Worm (Caenorhabditis elegans) whole organism, young adult: ENCODE measurements around the gene otub-4.

ENCODE experiments used
- B0035.1 ChIP-seq: sonication (generic microtip); optimal IDR thresholded peaks from 2 replicates; lab custom pipeline; 2016; ENCODE audit warnings: missing genetic modification characterization, mild to moderate bottlenecking, missing compliant biosample characterization, missing genotype, missing genetic modification reagents
- C17E4.6 ChIP-seq: fragments of 200-800 bp; sonication (Bioruptor generic); IDR thresholded peaks from 2 replicates; pipeline ENCODE4 v1.3.6; 2022; ENCODE audit warnings: missing genetic modification reagents, missing genetic modification characterization, missing compliant biosample characterization
- F39B2.1 ChIP-seq: fragments of 200-800 bp; sonication (Bioruptor generic); IDR thresholded peaks from 2 replicates; pipeline ENCODE4 v1.3.6; 2022; ENCODE audit warnings: missing genetic modification reagents, missing genetic modification characterization, missing compliant biosample characterization
- T26A5.8 ChIP-seq: sonication (generic microtip); optimal IDR thresholded peaks from 2 replicates; lab custom pipeline; 2016; ENCODE audit warnings: missing genetic modification characterization, missing compliant biosample characterization
- ZK185.1 ChIP-seq: sonication (generic microtip); optimal IDR thresholded peaks from 2 replicates; lab custom pipeline; 2016; ENCODE audit warnings: mild to moderate bottlenecking, missing genetic modification characterization, missing compliant biosample characterization; ENCODE audit not compliant: poor library complexity, severe bottlenecking
- athp-1 ChIP-seq: sonication (generic microtip); optimal IDR thresholded peaks from 2 replicates; lab custom pipeline; 2017; ENCODE audit warnings: mild to moderate bottlenecking, missing genetic modification characterization, missing compliant biosample characterization
- bed-2 ChIP-seq: fragments of 200-800 bp; sonication (Bioruptor generic); IDR thresholded peaks from 2 replicates; pipeline ENCODE4 v1.3.6; 2022; ENCODE audit warnings: missing genetic modification reagents, missing genetic modification characterization, missing compliant biosample characterization
- ccch-3 ChIP-seq: fragments of 200-800 bp; sonication (Bioruptor generic); optimal IDR thresholded peaks from 2 replicates; lab custom pipeline; 2018; ENCODE audit warnings: mild to moderate bottlenecking, missing genetic modification characterization, missing compliant biosample characterization
- cebp-1 ChIP-seq, 2 experiments: fragments of 200-800 bp in 1 of 2; sonication (Bioruptor generic) in 1 of 2; sonication (generic microtip) in 1 of 2; IDR thresholded peaks in 1 of 2; optimal IDR thresholded peaks in 1 of 2; 2 replicates each; pipeline versions ENCODE4 v1.3.6 to Lab custom; 2017 to 2022; ENCODE audit warnings: missing compliant biosample characterization in 2 of 2, missing genetic modification characterization in 2 of 2, mild to moderate bottlenecking in 1 of 2, missing genetic modification reagents in 1 of 2, moderate library complexity in 1 of 2
- cebp-2 ChIP-seq: fragments of 200-800 bp; sonication (Bioruptor generic); IDR thresholded peaks from 2 replicates; pipeline ENCODE4 v1.3.6; 2022; ENCODE audit warnings: missing genetic modification characterization, missing compliant biosample characterization
- ceh-27 ChIP-seq: fragments of 200-800 bp; sonication (Bioruptor generic); optimal IDR thresholded peaks from 2 replicates; lab custom pipeline; 2018; ENCODE audit warnings: mild to moderate bottlenecking, missing genetic modification characterization, moderate library complexity, missing compliant biosample characterization
- ceh-58 ChIP-seq: fragments of 200-800 bp; sonication (Bioruptor generic); IDR thresholded peaks from 2 replicates; pipeline ENCODE4 v1.3.6; 2022; ENCODE audit warnings: missing genetic modification characterization, missing compliant biosample characterization
- ceh-79 ChIP-seq: sonication (generic microtip); optimal IDR thresholded peaks from 2 replicates; lab custom pipeline; 2017; ENCODE audit warnings: mild to moderate bottlenecking, missing genetic modification characterization, missing compliant biosample characterization
- die-1 ChIP-seq: sonication (generic microtip); optimal IDR thresholded peaks from 2 replicates; lab custom pipeline; 2016; ENCODE audit warnings: missing genotype, mild to moderate bottlenecking, missing genetic modification characterization, missing compliant biosample characterization
- dox-1 ChIP-seq: fragments of 200-800 bp; sonication (Bioruptor generic); IDR thresholded peaks from 2 replicates; pipeline ENCODE4 v1.3.6; 2022; ENCODE audit warnings: missing genetic modification reagents, missing genetic modification characterization, missing compliant biosample characterization
- dpff-1 ChIP-seq: sonication (generic microtip); optimal IDR thresholded peaks from 2 replicates; lab custom pipeline; 2017; ENCODE audit warnings: mild to moderate bottlenecking, missing genetic modification characterization, missing compliant biosample characterization
- dpl-1 ChIP-seq: fragments of 150-350 bp; optimal IDR thresholded peaks from 2 replicates; lab custom pipeline; 2014; ENCODE audit warnings: missing biosample characterization, missing genetic modification reagents, missing genetic modification characterization
- efl-1 ChIP-seq: fragments of 150-350 bp; optimal IDR thresholded peaks from 2 replicates; lab custom pipeline; 2014; ENCODE audit warnings: missing biosample characterization, missing genetic modification reagents, missing genetic modification characterization
- egrh-3 ChIP-seq: fragments of 200-800 bp; sonication (Bioruptor generic); IDR thresholded peaks from 2 replicates; pipeline ENCODE4 v1.3.6; 2022; ENCODE audit warnings: missing genetic modification reagents, missing genetic modification characterization, missing compliant biosample characterization
- hlh-12 ChIP-seq: sonication (generic microtip); optimal IDR thresholded peaks from 2 replicates; lab custom pipeline; 2016; ENCODE audit warnings: missing genetic modification characterization, missing compliant biosample characterization
- hlh-26 ChIP-seq: fragments of 200-800 bp; sonication (Bioruptor generic); conservative IDR thresholded peaks from 2 replicates; pipeline ENCODE4 v1.3.6; 2022; ENCODE audit warnings: missing genetic modification reagents, missing genetic modification characterization, missing compliant biosample characterization
- hmg-1.2 ChIP-seq: fragments of 200-800 bp; sonication (Bioruptor generic); IDR thresholded peaks from 2 replicates; pipeline ENCODE4 v1.3.6; 2022; ENCODE audit warnings: missing genetic modification reagents, missing genetic modification characterization, missing compliant biosample characterization
- let-526 ChIP-seq: fragments of 200-800 bp; sonication (Bioruptor generic); IDR thresholded peaks from 2 replicates; pipeline ENCODE4 v1.3.6; 2022; ENCODE audit warnings: missing genetic modification reagents, missing genetic modification characterization, missing compliant biosample characterization
- let-607 ChIP-seq, 2 experiments: fragments of 200-800 bp in 1 of 2; sonication (Bioruptor generic) in 1 of 2; sonication (generic microtip) in 1 of 2; optimal IDR thresholded peaks; 2 replicates each; lab custom pipeline; 2016 to 2018; ENCODE audit warnings: mild to moderate bottlenecking in 2 of 2, missing compliant biosample characterization in 2 of 2, missing genetic modification characterization in 2 of 2, moderate library complexity in 2 of 2, missing genotype in 1 of 2
- lin-35 ChIP-seq, 3 experiments: fragments of 150-350 bp in 2 of 3; sonication (generic microtip) in 1 of 3; optimal IDR thresholded peaks; 2 replicates each; lab custom pipeline; 2014 to 2018; ENCODE audit warnings: missing biosample characterization in 3 of 3, missing genetic modification characterization in 3 of 3, missing genetic modification reagents in 3 of 3
- lin-54 ChIP-seq: fragments of 200-800 bp; sonication (Bioruptor generic); optimal IDR thresholded peaks from 2 replicates; lab custom pipeline; 2018; ENCODE audit warnings: mild to moderate bottlenecking, missing genetic modification characterization, missing compliant biosample characterization
- lsl-1 ChIP-seq: fragments of 200-800 bp; sonication (Bioruptor generic); optimal IDR thresholded peaks from 2 replicates; lab custom pipeline; 2018; ENCODE audit warnings: mild to moderate bottlenecking, missing genetic modification characterization, moderate library complexity, missing compliant biosample characterization
- mcd-1 ChIP-seq: fragments of 200-800 bp; sonication (Bioruptor generic); IDR thresholded peaks from 2 replicates; pipeline ENCODE4 v1.3.6; 2022; ENCODE audit warnings: missing genetic modification reagents, missing genetic modification characterization, missing compliant biosample characterization
- nhr-120 ChIP-seq: fragments of 200-800 bp; sonication (Bioruptor generic); IDR thresholded peaks from 2 replicates; pipeline ENCODE4 v1.3.6; 2022; ENCODE audit warnings: missing genetic modification characterization, missing compliant biosample characterization
- nhr-179 ChIP-seq: sonication (generic microtip); optimal IDR thresholded peaks from 2 replicates; lab custom pipeline; 2016; ENCODE audit warnings: mild to moderate bottlenecking, missing genetic modification characterization, missing compliant biosample characterization
- repo-1 ChIP-seq: sonication (generic microtip); optimal IDR thresholded peaks from 2 replicates; lab custom pipeline; 2017; ENCODE audit warnings: mild to moderate bottlenecking, missing genetic modification characterization, missing compliant biosample characterization
- sdz-38 ChIP-seq: sonication (generic microtip); optimal IDR thresholded peaks from 2 replicates; lab custom pipeline; 2016; ENCODE audit warnings: missing genotype, missing genetic modification characterization, missing compliant biosample characterization
- snpc-1.3 ChIP-seq: sonication (generic microtip); optimal IDR thresholded peaks from 2 replicates; lab custom pipeline; 2017; ENCODE audit warnings: missing genetic modification characterization, mild to moderate bottlenecking, missing compliant biosample characterization, antibody characterized with exemption, moderate library complexity, missing genotype, missing genetic modification reagents; ENCODE audit not compliant: insufficient read depth
- somi-1 ChIP-seq: fragments of 200-800 bp; sonication (Bioruptor generic); optimal IDR thresholded peaks from 2 replicates; lab custom pipeline; 2018; ENCODE audit warnings: mild to moderate bottlenecking, missing genetic modification characterization, missing compliant biosample characterization
- tbp1 ChIP-seq: fragments of 200-800 bp; sonication (Bioruptor generic); optimal IDR thresholded peaks from 2 replicates; lab custom pipeline; 2018; ENCODE audit warnings: mild to moderate bottlenecking, missing genetic modification characterization, missing compliant biosample characterization
- xnd-1 ChIP-seq: sonication (generic microtip); optimal IDR thresholded peaks from 2 replicates; lab custom pipeline; 2016; ENCODE audit warnings: missing genotype, missing genetic modification reagents, missing genetic modification characterization, missing compliant biosample characterization
- zfh-2 ChIP-seq: fragments of 200-800 bp; sonication (Bioruptor generic); conservative IDR thresholded peaks from 2 replicates; pipeline ENCODE4 v1.3.6; 2022; ENCODE audit warnings: missing genetic modification reagents, missing genetic modification characterization, missing compliant biosample characterization
- ztf-22 ChIP-seq: fragments of 200-800 bp; sonication (Bioruptor generic); optimal IDR thresholded peaks from 2 replicates; lab custom pipeline; 2018; ENCODE audit warnings: mild to moderate bottlenecking, missing genetic modification characterization, moderate library complexity, missing compliant biosample characterization
- ztf-25 ChIP-seq: fragments of 200-800 bp; sonication (Bioruptor generic); IDR thresholded peaks from 2 replicates; pipeline ENCODE4 v1.3.6; 2022; ENCODE audit warnings: missing genetic modification reagents, missing genetic modification characterization, missing compliant biosample characterization
- ztf-6 ChIP-seq: fragments of 200-800 bp; sonication (Bioruptor generic); IDR thresholded peaks from 2 replicates; pipeline ENCODE4 v1.3.6; 2022; ENCODE audit warnings: missing genetic modification reagents, missing genetic modification characterization, missing compliant biosample characterization

The otub-4 gene

ce11 chrIV:3399015-3399722 is 21.2 kb upstream of the otub-4 start, which contains the start of the genes dyf-3 and pdhb-1:
TSS of gene dyf-3 (minus strand) at chrIV:3399231.
TSS of gene pdhb-1 (plus strand) at chrIV:3399672.
- TF ChIP-seq athp-1, result no peak
- peak; percentile 10 for TF ChIP-seq tbp1
- TF ChIP-seq T26A5.8, result no peak
- peak; percentile 78 for TF ChIP-seq lsl-1 (GFP tag; lab: Kevin White, UChicago)
- no peak for TF ChIP-seq C17E4.6
- TF ChIP-seq dpff-1 (tag; lab: Kevin White, UChicago), result no peak
- TF ChIP-seq let-607 (tag; optimal IDR thresholded peaks at IDR 0.05; lab: Kevin White, UChicago), result no peak
- TF ChIP-seq ceh-79 (tag; lab: Kevin White, UChicago), result no peak
- peak; percentile 65 for TF ChIP-seq mcd-1
- peak; percentile 34 for TF ChIP-seq efl-1 (GFP tag; lab: Kevin White, UChicago)
- peak; percentile 25 for TF ChIP-seq dpl-1 (GFP tag; lab: Kevin White, UChicago)
- peak; percentile 25; the same call in 1 of the 2 replicates for TF ChIP-seq hmg-1.2
- no peak for TF ChIP-seq F39B2.1 (GFP tag; lab: Robert Waterston, UW)
- TF ChIP-seq let-526 (GFP tag; lab: Robert Waterston, UW), result no peak
- TF ChIP-seq lin-54 (GFP tag; lab: Kevin White, UChicago), result no peak
- no peak for TF ChIP-seq ceh-27
- no peak for TF ChIP-seq B0035.1
- no peak for TF ChIP-seq nhr-179 (tag; lab: Kevin White, UChicago)
- no peak for TF ChIP-seq snpc-1.3 (tag; lab: Kevin White, UChicago)
- peak; percentile 56; the same call in 1 of the 2 replicates for TF ChIP-seq dox-1 (GFP tag; lab: Robert Waterston, UW)
- no peak for TF ChIP-seq cebp-1 (GFP tag; IDR thresholded peaks at IDR 0.05; lab: Robert Waterston, UW)
- peak; percentile 8 for TF ChIP-seq cebp-1 (tag; optimal IDR thresholded peaks at IDR 0.05; lab: Kevin White, UChicago)
- no peak for TF ChIP-seq ztf-25
- TF ChIP-seq xnd-1 (tag; lab: Kevin White, UChicago), result no peak

DNA sequence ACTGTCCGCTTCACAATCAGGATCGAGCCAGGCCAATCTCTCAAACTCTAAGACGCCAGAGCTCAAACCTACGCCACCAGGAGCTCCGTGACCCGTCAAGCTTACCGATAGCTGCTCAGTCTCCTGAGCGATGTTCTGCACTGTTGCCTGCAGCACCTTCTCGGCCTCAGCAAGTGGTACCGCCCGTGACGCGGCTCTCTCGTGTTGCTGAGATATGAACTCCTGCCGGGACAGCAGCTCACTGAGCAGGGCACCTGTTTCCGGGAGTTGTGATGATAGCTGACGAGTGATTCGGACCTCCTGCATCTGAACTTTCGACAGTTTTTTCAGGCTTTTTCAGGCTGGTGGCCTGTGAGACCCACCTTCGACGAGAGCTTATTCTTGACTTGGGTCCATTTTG is 20.1 kb upstream of the otub-4 start:
- TF ChIP-seq ceh-27 (no peak), ztf-22 (no peak), egrh-3 (GFP tag; lab: Robert Waterston, UW) (peak; percentile 50; the same call in 1 of the 2 replicates), dpff-1 (tag; lab: Kevin White, UChicago) (no peak), zfh-2 (peak; percentile 62; the same call in 1 of the 2 replicates), hlh-26 (GFP tag; lab: Robert Waterston, UW) (no peak), bed-2 (GFP tag; lab: Robert Waterston, UW) (0 out of 2 replicates have a peak, but pooled peaks have one; percentile 26)

DNA sequence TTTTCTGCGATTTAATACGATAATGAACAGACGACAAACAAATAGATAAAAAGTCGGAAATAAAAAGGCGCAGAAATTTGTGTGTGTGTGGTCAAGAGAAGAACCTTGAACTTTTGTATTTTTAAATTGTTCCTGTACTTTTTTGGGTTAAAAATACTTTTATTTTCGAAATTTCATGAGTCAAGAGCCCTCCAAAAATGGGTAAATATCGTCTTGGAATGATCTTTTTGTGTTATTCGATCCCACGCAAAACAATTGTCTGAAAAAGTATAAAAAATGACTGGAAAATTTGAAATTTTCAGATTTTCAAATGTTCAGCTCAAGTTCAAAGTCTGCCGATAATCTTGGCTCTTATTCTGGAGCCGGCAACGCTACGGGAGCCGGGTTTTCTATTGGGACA is 17.7 kb upstream of the otub-4 start, which contains the start of gene C04C3.14:
Gene C04C3.14, plus strand, starts transcription at position 301 of the 400 bp plus-strand sequence.
- TF ChIP-seq xnd-1 (tag; lab: Kevin White, UChicago) (no peak), lin-35 (GFP tag; optimal IDR thresholded peaks at IDR 0.05; lab: Kevin White, UChicago) (no peak), nhr-120 (GFP tag; lab: Robert Waterston, UW) (no peak), somi-1 (GFP tag; lab: Kevin White, UChicago) (no peak), ZK185.1 (tag; lab: Kevin White, UChicago) (no peak), die-1 (tag; lab: Kevin White, UChicago) (no peak), sdz-38 (no peak), T26A5.8 (no peak), ceh-58 (no peak), F39B2.1 (GFP tag; lab: Robert Waterston, UW) (no peak), ztf-6 (GFP tag; lab: Robert Waterston, UW) (no peak), hlh-12 (no peak), cebp-2 (GFP tag; lab: Robert Waterston, UW) (no peak), ccch-3 (no peak), repo-1 (tag; lab: Kevin White, UChicago) (no peak)
